Fruit fly (Drosophila melanogaster) whole organism, adult: ENCODE measurements around the gene CG43630.

Experiments
- CG11617 ChIP-seq: fragments of 200-800 bp; sonication (Bioruptor generic); optimal IDR thresholded peaks from 2 replicates; lab custom pipeline; 2017; ENCODE audit warnings: mild to moderate bottlenecking, missing biosample characterization, missing genetic modification reagents, missing genetic modification characterization
- CG12768 ChIP-seq: fragments of 200-800 bp; sonication (Bioruptor generic); optimal IDR thresholded peaks from 2 replicates; lab custom pipeline; 2017; ENCODE audit warnings: missing biosample characterization, missing genetic modification characterization, mild to moderate bottlenecking, moderate library complexity, missing genetic modification reagents
- CG14711 ChIP-seq: fragments of 200-800 bp; sonication (Bioruptor generic); optimal IDR thresholded peaks from 2 replicates; lab custom pipeline; 2018; ENCODE audit warnings: missing biosample characterization, mild to moderate bottlenecking, missing genetic modification characterization, moderate library complexity
- CG1620 ChIP-seq: fragments of 200-800 bp; sonication (Bioruptor generic); optimal IDR thresholded peaks from 2 replicates; lab custom pipeline; 2016; ENCODE audit warnings: missing biosample characterization, missing genetic modification characterization
- CG33017 ChIP-seq: fragments of 200-800 bp; sonication (Bioruptor generic); optimal IDR thresholded peaks from 2 replicates; lab custom pipeline; 2018; ENCODE audit warnings: missing biosample characterization, mild to moderate bottlenecking, missing genetic modification characterization, moderate library complexity
- CG5204 ChIP-seq: fragments of 200-800 bp; sonication (Bioruptor generic); optimal IDR thresholded peaks from 2 replicates; lab custom pipeline; 2016; ENCODE audit warnings: missing biosample characterization, missing genetic modification characterization
- CG7045 ChIP-seq: fragments of 200-800 bp; sonication (Bioruptor generic); optimal IDR thresholded peaks from 2 replicates; lab custom pipeline; 2017; ENCODE audit warnings: missing biosample characterization, mild to moderate bottlenecking, missing genetic modification characterization
- CG7101 ChIP-seq: fragments of 200-800 bp; sonication (Bioruptor generic); optimal IDR thresholded peaks from 2 replicates; lab custom pipeline; 2018; ENCODE audit warnings: missing biosample characterization, mild to moderate bottlenecking, missing genetic modification characterization, moderate library complexity
- Clk ChIP-seq: fragments of 200-800 bp; sonication (Bioruptor generic); optimal IDR thresholded peaks from 2 replicates; lab custom pipeline; 2017; ENCODE audit warnings: missing biosample characterization, missing genetic modification characterization
- Crg-1 ChIP-seq: fragments of 200-800 bp; sonication (Bioruptor generic); optimal IDR thresholded peaks from 2 replicates; lab custom pipeline; 2016; ENCODE audit warnings: missing biosample characterization, missing genetic modification characterization
- Hr96 ChIP-seq: fragments of 200-800 bp; sonication (Bioruptor generic); optimal IDR thresholded peaks from 2 replicates; lab custom pipeline; 2016; ENCODE audit warnings: missing biosample characterization, missing genetic modification characterization
- Mnt ChIP-seq: fragments of 200-800 bp; sonication (Bioruptor generic); optimal IDR thresholded peaks from 2 replicates; lab custom pipeline; 2016; ENCODE audit warnings: missing biosample characterization, mild to moderate bottlenecking, missing genetic modification characterization
- bab1 ChIP-seq: fragments of 200-800 bp; sonication (Bioruptor generic); optimal IDR thresholded peaks from 3 replicates; lab custom pipeline; 2019; ENCODE audit warnings: missing biosample characterization, mild to moderate bottlenecking, missing genetic modification characterization, moderate library complexity
- cic ChIP-seq: fragments of 200-800 bp; sonication (Bioruptor generic); optimal IDR thresholded peaks from 2 replicates; lab custom pipeline; 2017; ENCODE audit warnings: missing biosample characterization, mild to moderate bottlenecking, missing genetic modification characterization, moderate library complexity
- cnc ChIP-seq, 2 experiments: fragments of >200 bp; optimal IDR thresholded peaks; 2 replicates each; lab custom pipeline; 2017
- kay ChIP-seq: fragments of 200-800 bp; sonication (Bioruptor generic); peaks from one replicate; lab custom pipeline; 2016; ENCODE audit warnings: missing biosample characterization, missing genetic modification characterization, borderline replicate concordance
- ovo ChIP-seq: fragments of 200-800 bp; sonication (Bioruptor generic); optimal IDR thresholded peaks from 2 replicates; lab custom pipeline; 2016; ENCODE audit warnings: missing biosample characterization, missing genetic modification characterization
- pad ChIP-seq: fragments of 200-800 bp; sonication (Bioruptor generic); optimal IDR thresholded peaks from 3 replicates; lab custom pipeline; 2017; ENCODE audit warnings: missing biosample characterization, missing genetic modification characterization, mild to moderate bottlenecking, moderate library complexity, missing genetic modification reagents
- tj ChIP-seq: fragments of 200-800 bp; sonication (Bioruptor generic); optimal IDR thresholded peaks from 3 replicates; lab custom pipeline; 2017; ENCODE audit warnings: missing biosample characterization, mild to moderate bottlenecking, missing genetic modification characterization, moderate library complexity
- toe ChIP-seq: fragments of 200-800 bp; sonication (Bioruptor generic); optimal IDR thresholded peaks from 2 replicates; lab custom pipeline; 2016; ENCODE audit warnings: missing biosample characterization, missing genetic modification characterization

CG43630 gene

dm6 chr3R:12630369-12630768 lies 45.7 kb downstream of the CG43630 start, which contains the start of gene Not10:
Gene Not10, plus strand, starts transcription at chr3R:12630647.
- TF ChIP-seq Clk (GFP tag; lab: Kevin White, UChicago): no peak
- TF ChIP-seq cnc (optimal IDR thresholded peaks at IDR 0.05; lab: Kevin White, UChicago): no peak
- peak; percentile 0 for TF ChIP-seq ovo
- TF ChIP-seq CG33017 (tag; lab: Kevin White, UChicago): peak; percentile 41
- no peak for TF ChIP-seq CG5204 (GFP tag; lab: Kevin White, UChicago)
- no peak for TF ChIP-seq CG7045
- peak; percentile 13 for TF ChIP-seq Mnt (GFP tag; lab: Kevin White, UChicago)
- TF ChIP-seq toe: peak; percentile 43
- TF ChIP-seq CG11617 (GFP tag; lab: Kevin White, UChicago): peak; percentile 17
- TF ChIP-seq Hr96 (GFP tag; lab: Kevin White, UChicago): no peak
- no peak for TF ChIP-seq CG12768
- peak; percentile 57 for TF ChIP-seq CG14711
- peak; percentile 7 for TF ChIP-seq pad
- peak; percentile 61 for TF ChIP-seq CG7101 (tag; lab: Kevin White, UChicago)
- peak; percentile 59 for TF ChIP-seq bab1 (GFP tag; lab: Kevin White, UChicago)
- TF ChIP-seq Crg-1 (GFP tag; lab: Kevin White, UChicago): peak; percentile 50
- peak; percentile 8 for TF ChIP-seq tj (GFP tag; lab: Kevin White, UChicago)
- TF ChIP-seq kay (GFP tag; lab: Kevin White, UChicago): peak; percentile 71

- TF ChIP-seq tj (GFP tag; lab: Kevin White, UChicago): no peak
- no peak for TF ChIP-seq CG14711
- TF ChIP-seq ovo: no peak
- no peak for TF ChIP-seq CG7045
- TF ChIP-seq cic (GFP tag; lab: Kevin White, UChicago): no peak
- TF ChIP-seq CG1620 (GFP tag; lab: Kevin White, UChicago): no peak
- peak; percentile 81 for TF ChIP-seq kay (GFP tag; lab: Kevin White, UChicago)
Observed at dm6 chr3R:12628395-12628928, 47.6 kb downstream of the CG43630 start.

dm6 chr3R:12627691-12628148 lies 48.3 kb downstream of the CG43630 start, which contains the start of the genes Vha55 and Snx3:
Gene Vha55, minus strand, starts transcription at chr3R:12627829.
Gene Snx3, plus strand, starts transcription at chr3R:12628031.
- TF ChIP-seq kay (GFP tag; lab: Kevin White, UChicago) (no peak), pad (peak; percentile 85), Clk (GFP tag; lab: Kevin White, UChicago) (peak; percentile 83), ovo (peak; percentile 91), Crg-1 (GFP tag; lab: Kevin White, UChicago) (peak; percentile 90), CG7045 (peak; percentile 53), CG11617 (GFP tag; lab: Kevin White, UChicago) (no peak), CG14711 (peak; percentile 63), Hr96 (GFP tag; lab: Kevin White, UChicago) (peak; percentile 82), cnc (optimal IDR thresholded peaks at IDR 0.05; lab: Kevin White, UChicago) (no peak), CG33017 (tag; lab: Kevin White, UChicago) (peak; percentile 66), tj (GFP tag; lab: Kevin White, UChicago) (peak; percentile 3), CG12768 (peak; percentile 61), CG7101 (tag; lab: Kevin White, UChicago) (peak; percentile 79), CG5204 (GFP tag; lab: Kevin White, UChicago) (no peak), toe (peak; percentile 81), CG1620 (GFP tag; lab: Kevin White, UChicago) (peak; percentile 95), bab1 (GFP tag; lab: Kevin White, UChicago) (peak; percentile 81), cic (GFP tag; lab: Kevin White, UChicago) (peak; percentile 89), Mnt (GFP tag; lab: Kevin White, UChicago) (peak; percentile 92)

- TF ChIP-seq CG12768 (peak; percentile 3), CG33017 (tag; lab: Kevin White, UChicago) (no peak), Hr96 (GFP tag; lab: Kevin White, UChicago) (peak; percentile 2), bab1 (GFP tag; lab: Kevin White, UChicago) (no peak), cic (GFP tag; lab: Kevin White, UChicago) (peak; percentile 19), Clk (GFP tag; lab: Kevin White, UChicago) (no peak), pad (no peak), CG14711 (no peak), Crg-1 (GFP tag; lab: Kevin White, UChicago) (no peak), CG11617 (GFP tag; lab: Kevin White, UChicago) (no peak), ovo (no peak), tj (GFP tag; lab: Kevin White, UChicago) (no peak), kay (GFP tag; lab: Kevin White, UChicago) (no peak), CG7101 (tag; lab: Kevin White, UChicago) (no peak), CG7045 (no peak), Mnt (GFP tag; lab: Kevin White, UChicago) (peak; percentile 54), toe (peak; percentile 32), CG5204 (GFP tag; lab: Kevin White, UChicago) (no peak), cnc (optimal IDR thresholded peaks at IDR 0.05; lab: Kevin White, UChicago) (no peak), CG1620 (GFP tag; lab: Kevin White, UChicago) (no peak)
Observed at dm6 chr3R:12626674-12627382, 49.2 kb downstream of the CG43630 start.
